Worm (Caenorhabditis elegans) whole organism, L1 larva: ENCODE results near the gene C33H5.13.

Experiments
- pag-3 ChIP-seq: sonication (generic microtip); optimal IDR thresholded peaks from 2 replicates; lab custom pipeline; 2017; ENCODE audit warnings: missing genetic modification characterization, mild to moderate bottlenecking, missing compliant biosample characterization, antibody characterized with exemption, borderline replicate concordance; ENCODE audit not compliant: insufficient read depth

C33H5.13 gene

ce11 chrIV:7743539-7743938 lies 48.5 kb downstream of the C33H5.13 start, which contains the start of gene npr-35 (continued):
- no peak for TF ChIP-seq pag-3 (tag; lab: Kevin White, UChicago)
- TF ChIP-seq, all 84 proteins: peak for 0
